Worm (Caenorhabditis elegans) whole organism, L2 larva: ENCODE data around the gene oac-1.

Experiments
- mab-5 ChIP-seq: fragments of 150-350 bp; optimal IDR thresholded peaks from 2 replicates; lab custom pipeline; 2014; ENCODE audit warnings: missing biosample characterization, missing genetic modification characterization
- sma-9 ChIP-seq, 2 experiments: fragments of 150-350 bp in 1 of 2; sonication (generic microtip) in 1 of 2; optimal IDR thresholded peaks; 2 replicates each; lab custom pipeline; 2014 to 2016; ENCODE audit warnings: missing genetic modification characterization in 2 of 2, mild to moderate bottlenecking in 1 of 2, missing biosample characterization in 1 of 2, missing compliant biosample characterization in 1 of 2, missing genetic modification reagents in 1 of 2, moderate library complexity in 1 of 2

- TF ChIP-seq mab-5 (tag; lab: Kevin White, UChicago) = no peak
- TF ChIP-seq sma-9 (GFP tag; optimal IDR thresholded peaks at IDR 0.05; lab: Kevin White, UChicago) = peak; percentile 66
- TF ChIP-seq sma-9 (tag; optimal IDR thresholded peaks at IDR 0.05; lab: Kevin White, UChicago) = no peak
These were observed 31.2 kb downstream of the oac-1 start for ce11 chrV:19524569-19524968.
